Fruit fly (Drosophila melanogaster) whole organism, wandering third instar larva: ENCODE measurements around the gene CG43954.

ENCODE experiments used
- Abd-B ChIP-seq: fragments of >200 bp; optimal IDR thresholded peaks from 2 replicates; lab custom pipeline; 2017; ENCODE audit warnings: missing biosample characterization, missing genetic modification characterization
- CG32264 ChIP-seq: fragments of 200-800 bp; sonication (Bioruptor generic); optimal IDR thresholded peaks from 2 replicates; lab custom pipeline; 2016; ENCODE audit warnings: missing biosample characterization, missing genetic modification characterization
- CrebA ChIP-seq: fragments of 200-800 bp; sonication (Bioruptor generic); optimal IDR thresholded peaks from 2 replicates; lab custom pipeline; 2016; ENCODE audit warnings: missing biosample characterization, mild to moderate bottlenecking, missing genetic modification characterization, borderline replicate concordance
- Dfd ChIP-seq: fragments of >200 bp; optimal IDR thresholded peaks from 2 replicates; lab custom pipeline; 2017; ENCODE audit warnings: missing biosample characterization, missing genetic modification characterization
- Dif ChIP-seq: fragments of 200-275, 200-300 bp; sonication (Bioruptor generic); optimal IDR thresholded peaks from 2 replicates; lab custom pipeline; 2018; ENCODE audit warnings: missing biosample characterization, missing genetic modification characterization; ENCODE audit not compliant: partially characterized antibody
- GATAd ChIP-seq: sonication (Bioruptor generic); optimal IDR thresholded peaks from 2 replicates; lab custom pipeline; 2016; ENCODE audit warnings: missing biosample characterization, missing genetic modification characterization
- HLH106 ChIP-seq: fragments of 200-800 bp; optimal IDR thresholded peaks from 3 replicates; lab custom pipeline; 2019; ENCODE audit warnings: missing biosample characterization, mild to moderate bottlenecking, missing genetic modification characterization, moderate library complexity
- Hr78 ChIP-seq: fragments of >200 bp; optimal IDR thresholded peaks from 2 replicates; lab custom pipeline; 2017; ENCODE audit warnings: missing biosample characterization, missing genetic modification characterization
- Hr83 ChIP-seq: fragments of 200-300 bp; sonication (Bioruptor generic); optimal IDR thresholded peaks from 2 replicates; lab custom pipeline; 2016; ENCODE audit warnings: missing biosample characterization, mild to moderate bottlenecking, missing genetic modification characterization, moderate library complexity; ENCODE audit not compliant: poor library complexity, severe bottlenecking
- Jra ChIP-seq: sonication (Bioruptor generic); optimal IDR thresholded peaks from 2 replicates; lab custom pipeline; 2016; ENCODE audit warnings: missing biosample characterization, missing genetic modification characterization
- Mio ChIP-seq: sonication (Bioruptor generic); optimal IDR thresholded peaks from 2 replicates; lab custom pipeline; 2016; ENCODE audit warnings: missing biosample characterization, missing genetic modification characterization
- Myc ChIP-seq: fragments of >200 bp; optimal IDR thresholded peaks from 2 replicates; lab custom pipeline; 2017
- N ChIP-seq: fragments of >200 bp; optimal IDR thresholded peaks from 2 replicates; lab custom pipeline; 2018; ENCODE audit warnings: missing biosample characterization, missing external identifiers, missing genetic modification characterization
- OdsH ChIP-seq: fragments of 200-800 bp; sonication (Bioruptor generic); optimal IDR thresholded peaks from 2 replicates; lab custom pipeline; 2016; ENCODE audit warnings: missing biosample characterization, mild to moderate bottlenecking, missing genetic modification characterization
- Rel ChIP-seq, 2 experiments: fragments of 200-800 bp; sonication (Bioruptor generic) in 1 of 2; optimal IDR thresholded peaks; 2 replicates in 1 of 2; 3 replicates in 1 of 2; lab custom pipeline; 2016 to 2019; ENCODE audit warnings: mild to moderate bottlenecking in 2 of 2, missing biosample characterization in 2 of 2, missing genetic modification characterization in 2 of 2, moderate library complexity in 1 of 2
- Sp1 ChIP-seq: fragments of 200-800 bp; sonication (Bioruptor generic); optimal IDR thresholded peaks from 3 replicates; lab custom pipeline; 2019; ENCODE audit warnings: missing biosample characterization, mild to moderate bottlenecking, missing genetic modification characterization, moderate library complexity
- Vsx2 ChIP-seq: fragments of 200-300, 225-300 bp; sonication (Bioruptor generic); optimal IDR thresholded peaks from 2 replicates; lab custom pipeline; 2018; ENCODE audit warnings: missing biosample characterization, missing genetic modification characterization; ENCODE audit not compliant: partially characterized antibody
- br ChIP-seq: fragments of 200-800 bp; sonication (Bioruptor generic); optimal IDR thresholded peaks from 2 replicates; lab custom pipeline; 2016; ENCODE audit warnings: missing biosample characterization, missing genetic modification characterization
- dl ChIP-seq, 2 experiments: fragments of 175-275, 200-275 bp in 1 of 2; fragments of 200-275 bp in 1 of 2; sonication (Bioruptor generic); optimal IDR thresholded peaks; lab custom pipeline; 2018; ENCODE audit warnings: mild to moderate bottlenecking in 2 of 2, missing biosample characterization in 2 of 2, missing genetic modification characterization in 2 of 2, moderate library complexity in 2 of 2; ENCODE audit not compliant: partially characterized antibody in 2 of 2, insufficient read depth in 1 of 2
- dmrt93B ChIP-seq: fragments of 200-800 bp; sonication (Bioruptor generic); optimal IDR thresholded peaks from 2 replicates; lab custom pipeline; 2018; ENCODE audit warnings: missing biosample characterization, mild to moderate bottlenecking, missing genetic modification characterization
- dsf ChIP-seq: sonication (Bioruptor generic); optimal IDR thresholded peaks from 2 replicates; lab custom pipeline; 2016; ENCODE audit warnings: missing biosample characterization, missing genetic modification characterization, borderline replicate concordance
- ey ChIP-seq: fragments of 200-800 bp; sonication (Bioruptor generic); optimal IDR thresholded peaks from 2 replicates; lab custom pipeline; 2016; ENCODE audit warnings: missing biosample characterization, missing genetic modification characterization
- foxo ChIP-seq, 2 experiments: fragments of 200-800 bp; sonication (Bioruptor generic); optimal IDR thresholded peaks; 2 replicates in 1 of 2; 3 replicates in 1 of 2; lab custom pipeline; 2016 to 2017; ENCODE audit warnings: missing biosample characterization in 2 of 2, missing genetic modification characterization in 2 of 2
- fru ChIP-seq: fragments of 200-800 bp; sonication (Bioruptor generic); optimal IDR thresholded peaks from 3 replicates; lab custom pipeline; 2016; ENCODE audit warnings: missing biosample characterization, mild to moderate bottlenecking, missing genetic modification characterization
- h ChIP-seq: fragments of 200-800 bp; sonication (Bioruptor generic); optimal IDR thresholded peaks from 3 replicates; lab custom pipeline; 2016; ENCODE audit warnings: missing biosample characterization, mild to moderate bottlenecking, missing genetic modification characterization
- pan ChIP-seq: fragments of >200 bp; optimal IDR thresholded peaks from 2 replicates; lab custom pipeline; 2017
- psq ChIP-seq: fragments of 200-800 bp; sonication (Bioruptor generic); optimal IDR thresholded peaks from 3 replicates; lab custom pipeline; 2017; ENCODE audit warnings: missing biosample characterization, mild to moderate bottlenecking, missing genetic modification characterization, moderate library complexity
- sv ChIP-seq: fragments of 200-800 bp; sonication (Bioruptor generic); optimal IDR thresholded peaks from 3 replicates; lab custom pipeline; 2016; ENCODE audit warnings: missing biosample characterization, missing genetic modification characterization
- tai ChIP-seq: sonication (Bioruptor generic); optimal IDR thresholded peaks from 2 replicates; lab custom pipeline; 2016; ENCODE audit warnings: missing biosample characterization, missing genetic modification characterization
- usp ChIP-seq: fragments of >200 bp; optimal IDR thresholded peaks from 2 replicates; lab custom pipeline; 2017; ENCODE audit warnings: missing biosample characterization, missing genetic modification characterization

Gene CG43954

DNA sequence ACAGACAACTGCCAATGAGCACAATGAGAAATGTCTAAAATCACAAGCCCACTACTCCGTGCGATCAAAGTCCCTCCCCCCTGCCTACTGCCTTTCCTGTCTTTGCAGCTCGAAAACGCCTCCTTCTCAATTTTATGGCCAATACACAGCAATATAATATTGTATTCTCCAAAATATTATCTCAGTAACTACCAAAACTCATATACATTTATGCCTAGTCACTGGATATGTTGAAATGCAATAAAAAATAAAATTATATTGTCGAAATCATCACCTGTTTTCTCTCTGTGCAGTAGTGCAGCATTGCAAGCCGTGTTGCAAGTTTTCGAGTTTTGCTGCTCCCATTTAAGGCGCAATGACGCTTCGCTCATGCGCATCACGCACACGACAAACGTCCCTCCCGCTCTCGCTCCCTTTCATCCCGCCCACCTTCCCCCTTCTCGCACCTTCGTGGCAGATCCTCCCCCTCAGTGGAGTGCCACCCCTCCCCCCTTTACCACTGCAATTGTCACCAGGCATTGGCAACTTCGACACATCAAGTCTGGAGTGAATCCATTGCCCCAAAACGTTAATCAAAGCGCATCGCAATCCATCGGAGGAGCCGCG lies 47.1 kb upstream of the CG43954 start (continued):
- TF ChIP-seq ey (GFP tag; lab: Kevin White, UChicago) (peak; percentile 50), N (GFP tag; lab: Kevin White, UChicago) (no peak), HLH106 (peak; percentile 71), pan (lab: Kevin White, UChicago) (no peak), Hr78 (GFP tag; lab: Kevin White, UChicago) (no peak), Abd-B (GFP tag; lab: Kevin White, UChicago) (no peak), Mio (no peak), Hr83 (GFP tag; lab: Kevin White, UChicago) (no peak), usp (no peak), Dfd (GFP tag; lab: Kevin White, UChicago) (no peak), dmrt93B (GFP tag; lab: Kevin White, UChicago) (peak; percentile 36), CG32264 (GFP tag; lab: Kevin White, UChicago) (peak; percentile 41), Myc (no peak), Rel (GFP tag; optimal IDR thresholded peaks at IDR 0.05; lab: Kevin White, UChicago) (no peak), Rel (tag; optimal IDR thresholded peaks at IDR 0.05; lab: Kevin White, UChicago) (peak; percentile 4)

DNA sequence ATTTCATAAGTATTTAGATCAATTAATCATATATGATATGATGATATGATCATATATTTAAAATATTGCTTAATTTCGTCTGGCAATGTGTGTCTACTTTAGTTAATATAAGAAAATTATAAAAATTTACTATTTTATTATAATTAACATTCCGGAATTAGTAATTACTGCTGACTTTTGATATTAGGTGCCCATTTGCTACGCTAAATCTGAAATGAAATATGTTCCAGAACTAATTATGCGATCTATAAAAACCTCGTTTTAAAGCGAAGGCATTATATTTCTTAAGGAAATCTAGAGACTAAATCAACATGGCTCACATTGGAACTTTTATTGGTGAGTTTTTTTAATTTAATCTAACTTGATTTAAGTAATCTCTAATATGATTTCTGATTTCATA lies 43.7 kb upstream of the CG43954 start, which contains the start of gene CG42852:
Gene CG42852, plus strand, starts transcription at position 301 of the 400 bp plus-strand sequence.
- TF ChIP-seq sv (GFP tag; lab: Kevin White, UChicago) (no peak), dl (GFP tag; optimal IDR thresholded peaks at IDR 0.05; lab: Kevin White, UChicago; ENCODE audit: insufficient read depth in 1 of 2, partially characterized antibody in 2 of 2) (no peak), CrebA (no peak), psq (no peak), Jra (no peak), dsf (GFP tag; lab: Kevin White, UChicago) (no peak), fru (GFP tag; lab: Kevin White, UChicago) (no peak), Vsx2 (GFP tag; lab: Kevin White, UChicago) (no peak), Mio (no peak), tai (GFP tag; lab: Kevin White, UChicago) (no peak), GATAd (GFP tag; lab: Kevin White, UChicago) (no peak), CG32264 (GFP tag; lab: Kevin White, UChicago) (no peak), OdsH (no peak), HLH106 (no peak)

DNA sequence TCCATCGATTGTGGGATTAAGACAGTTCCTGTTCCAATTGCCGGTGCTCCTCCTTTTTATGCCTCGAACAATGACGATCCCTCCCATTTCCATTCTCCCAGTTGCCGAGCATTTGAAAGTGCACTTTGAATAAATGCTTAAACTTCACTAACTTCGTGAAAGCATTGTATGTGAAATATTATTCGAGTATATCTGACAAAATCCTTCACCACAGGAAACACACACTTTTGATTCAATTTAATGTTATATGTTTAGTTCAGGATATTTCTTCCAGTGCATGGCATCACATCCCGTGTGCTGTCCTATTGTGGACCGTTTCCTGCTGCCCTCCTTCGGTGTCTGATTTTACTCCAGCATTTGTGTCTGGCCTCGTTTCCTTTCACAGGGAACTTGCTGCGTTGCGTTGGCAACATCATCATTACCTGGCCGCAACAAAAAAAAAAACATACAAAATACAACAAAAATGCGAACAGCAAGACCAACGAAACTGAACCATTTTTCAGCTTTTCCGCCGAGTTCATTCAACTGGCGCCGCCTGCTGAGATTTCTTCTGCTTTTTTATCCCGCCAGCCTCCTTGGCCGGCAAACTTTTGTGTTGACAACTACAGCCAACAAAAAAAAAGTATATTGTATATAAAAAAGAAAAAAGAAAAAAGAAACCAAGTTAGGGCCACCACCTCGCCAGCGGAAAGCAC lies 41.1 kb upstream of the CG43954 start:
- peak; percentile 9 for TF ChIP-seq h (GFP tag; lab: Kevin White, UChicago)
- peak in 1 of 2 experiments; percentile 6 for TF ChIP-seq foxo (GFP tag; optimal IDR thresholded peaks at IDR 0.05; lab: Kevin White, UChicago)
- TF ChIP-seq Hr83 (GFP tag; lab: Kevin White, UChicago), result no peak
- peak; percentile 10 for TF ChIP-seq fru (GFP tag; lab: Kevin White, UChicago)
- TF ChIP-seq br, result peak; percentile 3

DNA sequence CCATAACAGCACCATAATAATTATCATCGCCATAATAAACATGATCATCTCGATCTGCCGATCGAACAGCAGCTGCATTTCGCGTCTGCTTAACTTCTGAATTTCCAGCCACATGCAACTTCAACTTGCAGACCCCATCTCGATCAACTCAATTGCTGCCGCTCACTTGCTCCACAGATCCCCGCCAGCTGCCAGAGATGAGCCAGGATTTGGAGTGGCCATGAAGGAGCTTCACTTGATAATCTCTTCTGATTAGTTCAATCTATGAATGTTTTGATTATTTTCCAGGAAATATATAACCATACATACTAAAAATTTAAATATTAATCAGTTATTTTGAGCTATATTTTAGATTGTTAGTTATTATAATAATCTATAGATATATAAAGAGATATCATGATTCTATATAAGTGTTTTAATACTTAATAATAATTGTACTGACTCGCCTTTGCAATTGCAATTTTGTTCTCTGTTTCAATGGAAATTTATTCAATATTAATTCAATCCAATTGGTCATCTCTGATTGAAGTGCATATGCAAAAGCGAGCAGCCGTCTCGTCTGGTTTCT lies 40.1 kb upstream of the CG43954 start:
- no peak for TF ChIP-seq Rel (GFP tag; optimal IDR thresholded peaks at IDR 0.05; lab: Kevin White, UChicago)
- no peak for TF ChIP-seq Rel (tag; optimal IDR thresholded peaks at IDR 0.05; lab: Kevin White, UChicago)
- no peak for TF ChIP-seq Sp1 (GFP tag; lab: Kevin White, UChicago)
- no peak for TF ChIP-seq dl (GFP tag; optimal IDR thresholded peaks at IDR 0.05; lab: Kevin White, UChicago; ENCODE audit: insufficient read depth in 1 of 2, partially characterized antibody in 2 of 2)
- TF ChIP-seq ey (GFP tag; lab: Kevin White, UChicago), result no peak
- TF ChIP-seq Mio, result no peak
- no peak for TF ChIP-seq dsf (GFP tag; lab: Kevin White, UChicago)
- no peak for TF ChIP-seq pan (lab: Kevin White, UChicago)
- TF ChIP-seq h (GFP tag; lab: Kevin White, UChicago), result no peak
- TF ChIP-seq, all 38 proteins: peak for 0

DNA sequence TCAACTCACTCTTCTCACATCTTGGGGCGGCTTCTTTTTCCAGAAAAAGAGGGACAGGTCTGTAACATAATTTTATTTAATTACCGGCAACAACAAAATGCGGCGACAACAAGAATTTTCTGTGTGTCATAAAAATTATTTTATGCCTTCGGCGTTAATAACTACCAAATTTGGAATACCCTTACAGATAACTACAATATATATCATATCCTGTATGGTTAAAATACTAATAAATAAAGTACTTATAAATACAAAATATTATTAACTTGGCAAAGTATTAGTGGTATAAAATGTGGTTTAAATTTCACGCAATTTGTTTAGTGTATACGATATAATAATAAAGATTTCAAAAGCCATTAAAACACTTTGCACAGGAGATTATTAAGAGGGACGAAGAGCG lies 39.3 kb upstream of the CG43954 start:
- TF ChIP-seq pan (lab: Kevin White, UChicago) (peak; percentile 26), Dif (GFP tag; lab: Kevin White, UChicago) (no peak)
